Worm (Caenorhabditis elegans) whole organism, late embryonic: ENCODE measurements around the gene C06E2.1.

Experiments
- C38D4.7 ChIP-seq: fragments of 200-800 bp; sonication (Bioruptor generic); optimal IDR thresholded peaks from 2 replicates; lab custom pipeline; 2018; ENCODE audit warnings: mild to moderate bottlenecking, missing genetic modification characterization, moderate library complexity, missing compliant biosample characterization
- Y22D7AL.16 ChIP-seq: sonication (generic microtip); optimal IDR thresholded peaks from 2 replicates; lab custom pipeline; 2016; ENCODE audit warnings: missing genetic modification characterization, missing compliant biosample characterization
- ama-1 ChIP-seq: fragments of 150-350 bp; optimal IDR thresholded peaks from 2 replicates; lab custom pipeline; 2014
- ceh-14 ChIP-seq: sonication (generic microtip); optimal IDR thresholded peaks from 2 replicates; lab custom pipeline; 2016; ENCODE audit warnings: missing genotype, missing genetic modification characterization, missing compliant biosample characterization
- ceh-22 ChIP-seq: sonication (generic microtip); optimal IDR thresholded peaks from 2 replicates; lab custom pipeline; 2017; ENCODE audit warnings: missing biosample characterization, missing genetic modification characterization
- ceh-34 ChIP-seq: sonication (generic microtip); optimal IDR thresholded peaks from 2 replicates; lab custom pipeline; 2016; ENCODE audit warnings: mild to moderate bottlenecking, missing genetic modification characterization, missing compliant biosample characterization
- ceh-45 ChIP-seq: fragments of 200-800 bp; sonication (Bioruptor generic); IDR thresholded peaks from 2 replicates; pipeline ENCODE4 v1.3.6; 2022; ENCODE audit warnings: missing genetic modification reagents, missing genetic modification characterization, missing compliant biosample characterization
- ceh-6 ChIP-seq: fragments of 200-800 bp; sonication (Bioruptor generic); optimal IDR thresholded peaks from 2 replicates; lab custom pipeline; 2018; ENCODE audit warnings: mild to moderate bottlenecking, missing genetic modification characterization, missing compliant biosample characterization
- ceh-9 ChIP-seq: sonication (generic microtip); optimal IDR thresholded peaks from 2 replicates; lab custom pipeline; 2016; ENCODE audit warnings: mild to moderate bottlenecking, missing genetic modification characterization, inconsistent platforms, missing compliant biosample characterization
- che-1 ChIP-seq: sonication (generic microtip); optimal IDR thresholded peaks from 2 replicates; lab custom pipeline; 2016; ENCODE audit warnings: mild to moderate bottlenecking, missing genetic modification characterization, missing compliant biosample characterization
- elt-2 ChIP-seq: sonication (generic microtip); optimal IDR thresholded peaks from 2 replicates; lab custom pipeline; 2016; ENCODE audit warnings: missing genetic modification reagents, missing genetic modification characterization, missing compliant biosample characterization
- elt-4 ChIP-seq: sonication (generic microtip); optimal IDR thresholded peaks from 2 replicates; lab custom pipeline; 2016; ENCODE audit warnings: missing genetic modification characterization, missing compliant biosample characterization
- fkh-10 ChIP-seq: fragments of 150-350 bp; optimal IDR thresholded peaks from 2 replicates; lab custom pipeline; 2014; ENCODE audit warnings: missing biosample characterization, missing genetic modification reagents, missing genetic modification characterization
- fkh-6 ChIP-seq: sonication (generic microtip); optimal IDR thresholded peaks from 2 replicates; lab custom pipeline; 2016; ENCODE audit warnings: missing genetic modification characterization, missing compliant biosample characterization
- hlh-13 ChIP-seq: fragments of 200-800 bp; sonication (Bioruptor generic); optimal IDR thresholded peaks from 2 replicates; lab custom pipeline; 2018; ENCODE audit warnings: mild to moderate bottlenecking, missing genetic modification characterization, missing compliant biosample characterization
- hlh-15 ChIP-seq: sonication (generic microtip); optimal IDR thresholded peaks from 2 replicates; lab custom pipeline; 2016; ENCODE audit warnings: missing genetic modification characterization, missing compliant biosample characterization
- hlh-6 ChIP-seq: sonication (generic microtip); optimal IDR thresholded peaks from 2 replicates; lab custom pipeline; 2016; ENCODE audit warnings: missing genotype, missing genetic modification characterization, missing compliant biosample characterization
- hlh-8 ChIP-seq: sonication (generic microtip); optimal IDR thresholded peaks from 2 replicates; lab custom pipeline; 2016; ENCODE audit warnings: missing genotype, missing genetic modification characterization, missing compliant biosample characterization
- lim-6 ChIP-seq: sonication (generic microtip); optimal IDR thresholded peaks from 2 replicates; lab custom pipeline; 2016; ENCODE audit warnings: missing genetic modification characterization, missing compliant biosample characterization
- madf-2 ChIP-seq: sonication (generic microtip); optimal IDR thresholded peaks from 2 replicates; lab custom pipeline; 2017; ENCODE audit warnings: missing genetic modification characterization, missing compliant biosample characterization
- mec-3 ChIP-seq: sonication (generic microtip); optimal IDR thresholded peaks from 2 replicates; lab custom pipeline; 2016; ENCODE audit warnings: borderline replicate concordance, missing genetic modification characterization, missing compliant biosample characterization
- nfya-1 ChIP-seq: sonication (generic microtip); optimal IDR thresholded peaks from 2 replicates; lab custom pipeline; 2017; ENCODE audit warnings: missing genetic modification characterization, mild to moderate bottlenecking, missing compliant biosample characterization, antibody characterized with exemption, moderate library complexity
- nhr-11 ChIP-seq: fragments of 150-350 bp; optimal IDR thresholded peaks from 2 replicates; lab custom pipeline; 2014; ENCODE audit warnings: missing biosample characterization, missing genetic modification characterization
- odd-2 ChIP-seq: sonication (generic microtip); optimal IDR thresholded peaks from 2 replicates; lab custom pipeline; 2017; ENCODE audit warnings: antibody characterized with exemption, mild to moderate bottlenecking, missing genetic modification characterization, missing compliant biosample characterization
- pag-3 ChIP-seq: sonication (generic microtip); optimal IDR thresholded peaks from 2 replicates; lab custom pipeline; 2016; ENCODE audit warnings: missing compliant biosample characterization, missing genetic modification characterization, borderline replicate concordance
- pha-2 ChIP-seq: sonication (generic microtip); optimal IDR thresholded peaks from 2 replicates; lab custom pipeline; 2017; ENCODE audit warnings: mild to moderate bottlenecking, missing genetic modification characterization, missing compliant biosample characterization
- pha-4 ChIP-seq: fragments of 150-350 bp; optimal IDR thresholded peaks from 2 replicates; lab custom pipeline; 2018; ENCODE audit warnings: missing biosample characterization, missing genetic modification reagents, missing genetic modification characterization
- pros-1 ChIP-seq: fragments of 150-350 bp; optimal IDR thresholded peaks from 2 replicates; lab custom pipeline; 2014; ENCODE audit warnings: missing biosample characterization, missing genetic modification reagents, missing genetic modification characterization
- ref-2 ChIP-seq: sonication (generic microtip); optimal IDR thresholded peaks from 2 replicates; lab custom pipeline; 2016; ENCODE audit warnings: missing genetic modification characterization, missing compliant biosample characterization
- rnt-1 ChIP-seq: sonication (generic microtip); optimal IDR thresholded peaks from 2 replicates; lab custom pipeline; 2016; ENCODE audit warnings: missing genetic modification characterization, missing compliant biosample characterization
- sdc-2 ChIP-seq: sonication (generic microtip); optimal IDR thresholded peaks from 2 replicates; lab custom pipeline; 2016; ENCODE audit warnings: missing genotype, missing genetic modification characterization, missing compliant biosample characterization
- sox-2 ChIP-seq: fragments of 200-800 bp; sonication (Bioruptor generic); IDR thresholded peaks from 2 replicates; pipeline ENCODE4 v1.3.6; 2022; ENCODE audit warnings: missing genetic modification reagents, missing genetic modification characterization, missing compliant biosample characterization
- tbx-7 ChIP-seq: sonication (generic microtip); optimal IDR thresholded peaks from 2 replicates; lab custom pipeline; 2016; ENCODE audit warnings: missing genotype, missing genetic modification characterization, missing compliant biosample characterization
- ttx-3 ChIP-seq: sonication (generic microtip); optimal IDR thresholded peaks from 2 replicates; lab custom pipeline; 2016; ENCODE audit warnings: missing genetic modification reagents, missing genetic modification characterization, missing compliant biosample characterization
- unc-3 ChIP-seq, 2 experiments: fragments of 200-800 bp in 1 of 2; sonication (Bioruptor generic) in 1 of 2; sonication (generic microtip) in 1 of 2; conservative IDR thresholded peaks in 1 of 2; optimal IDR thresholded peaks in 1 of 2; 2 replicates each; pipeline versions ENCODE4 v1.3.6 to Lab custom; 2016 to 2022; ENCODE audit warnings: missing compliant biosample characterization in 2 of 2, missing genetic modification characterization in 2 of 2, missing genetic modification reagents in 1 of 2
- unc-55 ChIP-seq: sonication (generic microtip); optimal IDR thresholded peaks from 2 replicates; lab custom pipeline; 2017; ENCODE audit warnings: missing biosample characterization, missing genetic modification reagents, missing genetic modification characterization
- zip-5 ChIP-seq: sonication (generic microtip); optimal IDR thresholded peaks from 2 replicates; lab custom pipeline; 2016; ENCODE audit warnings: missing genetic modification characterization, missing compliant biosample characterization

Gene C06E2.1

ce11 chrX:8878709-8879108, 4.1 kb upstream of the C06E2.1 start:
- TF ChIP-seq pha-2 (tag; lab: Kevin White, UChicago): no peak
- TF ChIP-seq odd-2 (tag; lab: Kevin White, UChicago): no peak
- TF ChIP-seq Y22D7AL.16 (tag; lab: Kevin White, UChicago): no peak
- TF ChIP-seq ceh-22: no peak
- no peak for TF ChIP-seq ceh-6 (GFP tag; lab: Kevin White, UChicago)
- no peak for TF ChIP-seq nfya-1 (tag; lab: Kevin White, UChicago)
- TF ChIP-seq mec-3 (tag; lab: Kevin White, UChicago): no peak
- no peak for TF ChIP-seq pag-3 (tag; lab: Kevin White, UChicago)
- TF ChIP-seq ama-1: no peak
- no peak for TF ChIP-seq hlh-6 (tag; lab: Kevin White, UChicago)

ce11 chrX:8877162-8877561, 2.5 kb upstream of the C06E2.1 start:
- no peak for TF ChIP-seq lim-6 (tag; lab: Kevin White, UChicago)
- TF ChIP-seq Y22D7AL.16 (tag; lab: Kevin White, UChicago): no peak
- TF ChIP-seq pros-1 (tag; lab: Kevin White, UChicago): no peak
- TF ChIP-seq ceh-6 (GFP tag; lab: Kevin White, UChicago): no peak
- no peak for TF ChIP-seq C38D4.7
- TF ChIP-seq ref-2 (tag; lab: Kevin White, UChicago): no peak
- TF ChIP-seq hlh-8 (tag; lab: Kevin White, UChicago): no peak

ce11 chrX:8875867-8876266, 1.2 kb upstream of the C06E2.1 start:
- TF ChIP-seq ceh-45 (GFP tag; lab: Robert Waterston, UW) (no peak), elt-2 (no peak)

- TF ChIP-seq pag-3 (tag; lab: Kevin White, UChicago): no peak
These were observed 5.5 kb downstream of the C06E2.1 start, which contains the start of the genes ubc-22 and ubc-21 for ce11 chrX:8869112-8869675. Gene ubc-22, minus strand, starts transcription at chrX:8869162. Gene ubc-21, plus strand, starts transcription at chrX:8869625.

- TF ChIP-seq hlh-6 (tag; lab: Kevin White, UChicago) (no peak), ceh-34 (tag; lab: Kevin White, UChicago) (no peak), ref-2 (tag; lab: Kevin White, UChicago) (no peak), fkh-6 (tag; lab: Kevin White, UChicago) (no peak), pros-1 (tag; lab: Kevin White, UChicago) (no peak), che-1 (tag; lab: Kevin White, UChicago) (no peak), madf-2 (tag; lab: Kevin White, UChicago) (no peak), sdc-2 (tag; lab: Kevin White, UChicago) (no peak), hlh-15 (tag; lab: Kevin White, UChicago) (no peak), ceh-9 (tag; lab: Kevin White, UChicago) (no peak), nhr-11 (tag; lab: Kevin White, UChicago) (no peak), hlh-13 (GFP tag; lab: Kevin White, UChicago) (no peak), elt-2 (no peak), ttx-3 (no peak), unc-3 (GFP tag; conservative IDR thresholded peaks at IDR 0.05; lab: Robert Waterston, UW) (no peak), unc-3 (tag; optimal IDR thresholded peaks at IDR 0.05; lab: Kevin White, UChicago) (no peak)
These were observed 8.1 kb downstream of the C06E2.1 start, which contains the start of gene ins-9 for ce11 chrX:8866563-8866962. Gene ins-9, minus strand, starts transcription at chrX:8866663.

ce11 chrX:8860958-8861357, 13.7 kb downstream of the C06E2.1 start, which contains the start of gene C06E2.9:
Gene C06E2.9, plus strand, starts transcription at chrX:8861258.
- TF ChIP-seq fkh-10 (GFP tag; lab: Kevin White, UChicago) (no peak), rnt-1 (no peak), ceh-9 (tag; lab: Kevin White, UChicago) (no peak), elt-4 (tag; lab: Kevin White, UChicago) (no peak), tbx-7 (tag; lab: Kevin White, UChicago) (no peak), zip-5 (tag; lab: Kevin White, UChicago) (no peak), C38D4.7 (no peak), pha-2 (tag; lab: Kevin White, UChicago) (no peak), Y22D7AL.16 (tag; lab: Kevin White, UChicago) (no peak), sox-2 (GFP tag; lab: Robert Waterston, UW) (no peak), ceh-45 (GFP tag; lab: Robert Waterston, UW) (no peak), unc-55 (no peak), pha-4 (no peak), madf-2 (tag; lab: Kevin White, UChicago) (no peak), ceh-14 (no peak), mec-3 (tag; lab: Kevin White, UChicago) (no peak)
